Worm (Caenorhabditis elegans): ENCODE results near the gene dyf-13.

DNA sequence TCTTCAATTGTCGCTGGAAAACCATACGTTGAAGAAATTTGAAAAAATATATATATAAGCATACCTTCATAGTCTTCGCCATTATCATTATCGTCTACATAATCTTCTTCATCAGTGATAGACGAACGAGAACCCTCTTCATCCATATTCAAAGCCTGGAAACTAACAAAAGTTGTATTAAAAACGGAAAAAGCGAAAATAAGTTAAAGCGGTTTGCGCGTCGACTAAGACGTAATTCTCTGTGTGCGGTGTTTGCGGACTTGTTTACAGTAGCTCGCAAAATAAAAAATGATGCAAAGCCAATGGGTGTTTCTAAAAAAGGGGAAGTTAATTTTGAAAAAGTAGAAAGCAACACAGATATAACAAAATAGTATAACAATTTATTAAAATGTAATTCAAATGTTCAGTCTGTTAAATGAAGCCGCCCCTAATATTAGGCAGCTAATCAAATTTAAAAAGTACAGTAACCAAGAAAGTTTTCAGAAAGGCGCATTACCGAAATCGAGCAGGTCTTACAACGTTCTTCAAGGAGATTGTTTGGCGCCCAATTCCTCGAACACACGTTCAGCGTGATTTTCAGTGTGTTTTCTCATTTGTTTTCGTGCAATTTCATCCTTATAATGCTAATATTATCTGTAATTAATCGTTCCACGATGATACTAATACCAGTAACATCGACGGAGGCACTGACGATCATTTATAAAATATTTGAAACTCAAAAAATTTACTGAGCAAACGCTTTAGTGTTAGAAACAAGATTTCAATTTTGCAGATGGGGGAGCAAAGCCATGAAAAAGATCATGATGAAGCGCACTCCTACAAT is 39.1 kb downstream of the dyf-13 start, which contains the start of the genes T07F8.4 and gld-3:
- TF ChIP-seq mdl-1 (tag; optimal IDR thresholded peaks at IDR 0.05) (no peak), ztf-11 (tag; optimal IDR thresholded peaks at IDR 0.05) (no peak)

Measured in whole organism, L3 larva.